Worm (Caenorhabditis elegans) whole organism, young adult: ENCODE data around the gene Y116A8A.150.
"Not testable (repeated sequence)": the region's sequence is repeated elsewhere in the genome, so short reads cannot be mapped to it uniquely, and the experiment has no call there.

Experiments used
- B0261.1 ChIP-seq: sonication (generic microtip); optimal IDR thresholded peaks from 2 replicates; lab custom pipeline; 2016; ENCODE audit warnings: mild to moderate bottlenecking, missing genetic modification characterization, moderate library complexity, missing compliant biosample characterization
- F23B12.7 ChIP-seq: sonication (generic microtip); optimal IDR thresholded peaks from 2 replicates; lab custom pipeline; 2017; ENCODE audit warnings: missing genetic modification characterization, mild to moderate bottlenecking, missing compliant biosample characterization, antibody characterized with exemption, moderate library complexity; ENCODE audit not compliant: insufficient read depth
- F39B2.1 ChIP-seq: fragments of 200-800 bp; sonication (Bioruptor generic); IDR thresholded peaks from 2 replicates; pipeline ENCODE4 v1.3.6; 2022; ENCODE audit warnings: missing genetic modification reagents, missing genetic modification characterization, missing compliant biosample characterization
- F49E8.2 ChIP-seq: sonication (generic microtip); optimal IDR thresholded peaks from 3 replicates; lab custom pipeline; 2017; ENCODE audit warnings: missing genetic modification characterization, mild to moderate bottlenecking, missing compliant biosample characterization, antibody characterized with exemption, moderate library complexity; ENCODE audit not compliant: insufficient read depth
- K11D2.4 ChIP-seq: fragments of 200-800 bp; sonication (Bioruptor generic); IDR thresholded peaks from 2 replicates; pipeline ENCODE4 v1.3.6; 2022; ENCODE audit warnings: missing genetic modification reagents, missing genetic modification characterization, missing compliant biosample characterization
- Y53F4B.3 ChIP-seq: fragments of 200-800 bp; sonication (Bioruptor generic); IDR thresholded peaks from 2 replicates; pipeline ENCODE4 v1.3.6; 2022; ENCODE audit warnings: missing genetic modification reagents, missing genetic modification characterization, missing compliant biosample characterization
- Y56A3A.18 ChIP-seq: fragments of 200-800 bp; sonication (Bioruptor generic); IDR thresholded peaks from 2 replicates; pipeline ENCODE4 v1.3.6; 2022; ENCODE audit warnings: missing genetic modification reagents, missing genetic modification characterization, missing compliant biosample characterization
- Y79H2A.3 ChIP-seq: fragments of 200-800 bp; sonication (Bioruptor generic); conservative IDR thresholded peaks from 2 replicates; pipeline ENCODE4 v1.3.6; 2022; ENCODE audit warnings: missing genetic modification reagents, missing genetic modification characterization, missing compliant biosample characterization
- akir-1 ChIP-seq: fragments of 200-800 bp; sonication (Bioruptor generic); optimal IDR thresholded peaks from 2 replicates; lab custom pipeline; 2018; ENCODE audit warnings: mild to moderate bottlenecking, missing genetic modification characterization, moderate library complexity, missing compliant biosample characterization
- ama-1 ChIP-seq, 3 experiments: fragments of 150-350 bp in 1 of 3; sonication (generic microtip) in 2 of 3; optimal IDR thresholded peaks; 2 replicates each; lab custom pipeline; 2014 to 2018; ENCODE audit warnings: missing biosample characterization in 2 of 3, missing genetic modification characterization in 2 of 3, missing genetic modification reagents in 2 of 3
- aptf-3 ChIP-seq: fragments of 200-800 bp; sonication (Bioruptor generic); IDR thresholded peaks from 2 replicates; pipeline ENCODE4 v1.3.6; 2022; ENCODE audit warnings: missing genetic modification characterization, missing compliant biosample characterization
- attf-6 ChIP-seq: fragments of 200-800 bp; sonication (Bioruptor generic); IDR thresholded peaks from 2 replicates; pipeline ENCODE4 v1.3.6; 2022; ENCODE audit warnings: missing genetic modification reagents, missing genetic modification characterization, missing compliant biosample characterization
- bed-2 ChIP-seq: fragments of 200-800 bp; sonication (Bioruptor generic); IDR thresholded peaks from 2 replicates; pipeline ENCODE4 v1.3.6; 2022; ENCODE audit warnings: missing genetic modification reagents, missing genetic modification characterization, missing compliant biosample characterization
- cebp-2 ChIP-seq: fragments of 200-800 bp; sonication (Bioruptor generic); IDR thresholded peaks from 2 replicates; pipeline ENCODE4 v1.3.6; 2022; ENCODE audit warnings: missing genetic modification characterization, missing compliant biosample characterization
- ceh-27 ChIP-seq: fragments of 200-800 bp; sonication (Bioruptor generic); optimal IDR thresholded peaks from 2 replicates; lab custom pipeline; 2018; ENCODE audit warnings: mild to moderate bottlenecking, missing genetic modification characterization, moderate library complexity, missing compliant biosample characterization
- ceh-40 ChIP-seq: fragments of 200-800 bp; sonication (Bioruptor generic); IDR thresholded peaks from 2 replicates; pipeline ENCODE4 v1.3.6; 2022; ENCODE audit warnings: missing genetic modification characterization, missing compliant biosample characterization
- ceh-91 ChIP-seq: fragments of 200-800 bp; sonication (Bioruptor generic); IDR thresholded peaks from 2 replicates; pipeline ENCODE4 v1.3.6; 2022; ENCODE audit warnings: missing genetic modification reagents, missing genetic modification characterization, missing compliant biosample characterization
- die-1 ChIP-seq: sonication (generic microtip); optimal IDR thresholded peaks from 2 replicates; lab custom pipeline; 2016; ENCODE audit warnings: missing genotype, mild to moderate bottlenecking, missing genetic modification characterization, missing compliant biosample characterization
- dox-1 ChIP-seq: fragments of 200-800 bp; sonication (Bioruptor generic); IDR thresholded peaks from 2 replicates; pipeline ENCODE4 v1.3.6; 2022; ENCODE audit warnings: missing genetic modification reagents, missing genetic modification characterization, missing compliant biosample characterization
- fkh-3 ChIP-seq: sonication (generic microtip); optimal IDR thresholded peaks from 2 replicates; lab custom pipeline; 2016; ENCODE audit warnings: mild to moderate bottlenecking, missing genetic modification characterization, missing compliant biosample characterization
- hmg-1.2 ChIP-seq: fragments of 200-800 bp; sonication (Bioruptor generic); IDR thresholded peaks from 2 replicates; pipeline ENCODE4 v1.3.6; 2022; ENCODE audit warnings: missing genetic modification reagents, missing genetic modification characterization, missing compliant biosample characterization
- hsf-1 ChIP-seq: fragments of 200-800 bp; sonication (Bioruptor generic); IDR thresholded peaks from 2 replicates; pipeline ENCODE4 v1.3.6; 2022; ENCODE audit warnings: missing genetic modification reagents, missing genetic modification characterization, missing compliant biosample characterization
- let-526 ChIP-seq: fragments of 200-800 bp; sonication (Bioruptor generic); IDR thresholded peaks from 2 replicates; pipeline ENCODE4 v1.3.6; 2022; ENCODE audit warnings: missing genetic modification reagents, missing genetic modification characterization, missing compliant biosample characterization
- lin-26 ChIP-seq: fragments of 200-800 bp; sonication (Bioruptor generic); IDR thresholded peaks from 2 replicates; pipeline ENCODE4 v1.3.6; 2022; ENCODE audit warnings: missing genetic modification reagents, missing genetic modification characterization, missing compliant biosample characterization
- lin-54 ChIP-seq: fragments of 200-800 bp; sonication (Bioruptor generic); optimal IDR thresholded peaks from 2 replicates; lab custom pipeline; 2018; ENCODE audit warnings: mild to moderate bottlenecking, missing genetic modification characterization, missing compliant biosample characterization
- lsy-27 ChIP-seq: sonication (generic microtip); optimal IDR thresholded peaks from 2 replicates; lab custom pipeline; 2017; ENCODE audit warnings: missing genetic modification characterization, mild to moderate bottlenecking, missing compliant biosample characterization, antibody characterized with exemption, missing genotype, borderline replicate concordance; ENCODE audit not compliant: insufficient read depth
- madf-3 ChIP-seq: fragments of 200-800 bp; sonication (Bioruptor generic); IDR thresholded peaks from 2 replicates; pipeline ENCODE4 v1.3.6; 2022; ENCODE audit warnings: missing genetic modification reagents, missing genetic modification characterization, missing compliant biosample characterization
- mcd-1 ChIP-seq: fragments of 200-800 bp; sonication (Bioruptor generic); IDR thresholded peaks from 2 replicates; pipeline ENCODE4 v1.3.6; 2022; ENCODE audit warnings: missing genetic modification reagents, missing genetic modification characterization, missing compliant biosample characterization
- nfyb-1 ChIP-seq: fragments of 200-800 bp; sonication (Bioruptor generic); IDR thresholded peaks from 2 replicates; pipeline ENCODE4 v1.3.6; 2022; ENCODE audit warnings: missing genetic modification reagents, missing genetic modification characterization, missing compliant biosample characterization
- nhr-179 ChIP-seq: sonication (generic microtip); optimal IDR thresholded peaks from 2 replicates; lab custom pipeline; 2016; ENCODE audit warnings: mild to moderate bottlenecking, missing genetic modification characterization, missing compliant biosample characterization
- nhr-80 ChIP-seq: sonication (generic microtip); optimal IDR thresholded peaks from 2 replicates; lab custom pipeline; 2016; ENCODE audit warnings: missing genetic modification characterization, missing compliant biosample characterization
- nhr-90 ChIP-seq: sonication (generic microtip); optimal IDR thresholded peaks from 2 replicates; lab custom pipeline; 2016; ENCODE audit warnings: missing genotype, mild to moderate bottlenecking, missing genetic modification characterization, missing compliant biosample characterization
- rpc-1 ChIP-seq, 2 experiments: fragments of 150-350 bp in 1 of 2; sonication (generic microtip) in 1 of 2; optimal IDR thresholded peaks; 2 replicates each; lab custom pipeline; 2014 to 2018; ENCODE audit warnings: missing biosample characterization in 1 of 2, missing genetic modification characterization in 1 of 2, missing genetic modification reagents in 1 of 2, missing genotype in 1 of 2
- snpc-4 ChIP-seq, 5 experiments: fragments of 150-350 bp in 1 of 5; sonication (generic microtip) in 4 of 5; optimal IDR thresholded peaks; 2 replicates each; lab custom pipeline; 2014 to 2018; ENCODE audit warnings: missing genetic modification characterization in 5 of 5, missing biosample characterization in 3 of 5, antibody characterized with exemption in 2 of 5, mild to moderate bottlenecking in 2 of 5, missing compliant biosample characterization in 2 of 5, missing genotype in 2 of 5, moderate library complexity in 2 of 5, missing genetic modification reagents in 1 of 5
- tbp1 ChIP-seq: fragments of 200-800 bp; sonication (Bioruptor generic); optimal IDR thresholded peaks from 2 replicates; lab custom pipeline; 2018; ENCODE audit warnings: mild to moderate bottlenecking, missing genetic modification characterization, missing compliant biosample characterization
- tlf-1 ChIP-seq: fragments of 200-800 bp; sonication (Bioruptor generic); optimal IDR thresholded peaks from 2 replicates; lab custom pipeline; 2018; ENCODE audit warnings: mild to moderate bottlenecking, missing genetic modification characterization, missing compliant biosample characterization
- ztf-26 ChIP-seq: sonication (generic microtip); optimal IDR thresholded peaks from 2 replicates; lab custom pipeline; 2017; ENCODE audit warnings: missing genetic modification characterization, missing compliant biosample characterization
- ztf-28 ChIP-seq: fragments of 200-800 bp; sonication (Bioruptor generic); IDR thresholded peaks from 2 replicates; pipeline ENCODE4 v1.3.6; 2022; ENCODE audit warnings: missing genetic modification reagents, missing genetic modification characterization, missing compliant biosample characterization
- ztf-3 ChIP-seq: fragments of 200-800 bp; sonication (Bioruptor generic); optimal IDR thresholded peaks from 2 replicates; lab custom pipeline; 2018; ENCODE audit warnings: mild to moderate bottlenecking, missing genetic modification characterization, missing compliant biosample characterization

The Y116A8A.150 gene

ce11 chrIV:16845376-16845775, 2.6 kb upstream of the Y116A8A.150 start (continued):
- TF ChIP-seq mcd-1 (GFP tag; lab: Robert Waterston, UW) (peak; percentile 99), ceh-40 (GFP tag; lab: Robert Waterston, UW) (0 out of 2 replicates have a peak, but pooled peaks have one; percentile 11), tlf-1 (GFP tag; lab: Kevin White, UChicago) (peak; percentile 48)

- TF ChIP-seq lin-26 (GFP tag; lab: Robert Waterston, UW) (peak; percentile 65), hmg-1.2 (peak; percentile 9; the same call in 1 of the 2 replicates), snpc-4 (tag; optimal IDR thresholded peaks at IDR 0.05; lab: Kevin White, UChicago) (peak in 1 of 4 experiments; percentile 61), tbp1 (peak; percentile 81), attf-6 (peak; percentile 87), rpc-1 (tag; optimal IDR thresholded peaks at IDR 0.05; lab: Kevin White, UChicago) (peak; percentile 47)
- not testable (repeated sequence) for TF ChIP-seq snpc-4 (GFP tag; optimal IDR thresholded peaks at IDR 0.05; lab: Kevin White, UChicago); rpc-1 (optimal IDR thresholded peaks at IDR 0.05; lab: Kevin White, UChicago)
- TF ChIP-seq, all 124 proteins: peak for 6; not testable (repeated sequence) for 118
These were observed 790 bp upstream of the Y116A8A.150 start for ce11 chrIV:16843563-16843962.

ce11 chrIV:16831366-16831765, 11.4 kb downstream of the Y116A8A.150 start, which contains the start of gene clec-194:
Gene clec-194 (plus strand): TSS chrIV:16831666.
- TF ChIP-seq hmg-1.2 (no peak), ztf-28 (GFP tag; lab: Robert Waterston, UW) (no peak), ceh-27 (GFP tag; lab: Kevin White, UChicago) (no peak), nhr-80 (tag; lab: Kevin White, UChicago) (no peak), Y79H2A.3 (no peak), nhr-179 (tag; lab: Kevin White, UChicago) (no peak), K11D2.4 (GFP tag; lab: Robert Waterston, UW) (no peak), attf-6 (no peak), nhr-90 (tag; lab: Kevin White, UChicago) (no peak), fkh-3 (tag; lab: Kevin White, UChicago) (no peak), cebp-2 (GFP tag; lab: Robert Waterston, UW) (no peak), lin-54 (GFP tag; lab: Kevin White, UChicago) (no peak), die-1 (tag; lab: Kevin White, UChicago) (no peak), ama-1 (optimal IDR thresholded peaks at IDR 0.05; lab: Kevin White, UChicago) (no peak), ama-1 (GFP tag; optimal IDR thresholded peaks at IDR 0.05; lab: Kevin White, UChicago) (no peak), Y56A3A.18 (GFP tag; lab: Robert Waterston, UW) (no peak), aptf-3 (GFP tag; lab: Robert Waterston, UW) (no peak), F39B2.1 (GFP tag; lab: Robert Waterston, UW) (no peak), ceh-91 (GFP tag; lab: Robert Waterston, UW) (no peak), let-526 (no peak), F23B12.7 (tag; lab: Kevin White, UChicago) (no peak)

- TF ChIP-seq bed-2 (GFP tag; lab: Robert Waterston, UW): no peak
- TF ChIP-seq lin-26 (GFP tag; lab: Robert Waterston, UW): no peak
- no peak for TF ChIP-seq snpc-4 (GFP tag; optimal IDR thresholded peaks at IDR 0.05; lab: Kevin White, UChicago)
- peak in 1 of 4 experiments; percentile 24 for TF ChIP-seq snpc-4 (tag; optimal IDR thresholded peaks at IDR 0.05; lab: Kevin White, UChicago)
These were observed 12.9 kb downstream of the Y116A8A.150 start, which contains the start of gene Y116A8A.7 for ce11 chrIV:16829896-16830295. Gene Y116A8A.7 (plus strand): TSS chrIV:16830196.

ce11 chrIV:16828698-16829097, 14.1 kb downstream of the Y116A8A.150 start, which contains the start of gene Y116A8A.6:
Gene Y116A8A.6 (minus strand): TSS chrIV:16828798.
- TF ChIP-seq ceh-40 (GFP tag; lab: Robert Waterston, UW) (no peak), B0261.1 (tag; lab: Kevin White, UChicago) (no peak), ztf-26 (tag; lab: Kevin White, UChicago) (no peak), Y53F4B.3 (GFP tag; lab: Robert Waterston, UW) (no peak), lsy-27 (tag; lab: Kevin White, UChicago) (no peak), hsf-1 (no peak), F49E8.2 (tag; lab: Kevin White, UChicago) (no peak), akir-1 (GFP tag; lab: Kevin White, UChicago) (no peak), nfyb-1 (GFP tag; lab: Robert Waterston, UW) (no peak), ztf-3 (GFP tag; lab: Kevin White, UChicago) (no peak), madf-3 (no peak), dox-1 (GFP tag; lab: Robert Waterston, UW) (no peak)
